Fruit fly (Drosophila melanogaster) whole organism, adult: ENCODE measurements around the gene CG18622.
"Not testable (repeated sequence)": the region's sequence is repeated elsewhere in the genome, so short reads cannot be mapped to it uniquely, and the experiment has no call there.

Source experiments
- CG11617 ChIP-seq: fragments of 200-800 bp; sonication (Bioruptor generic); optimal IDR thresholded peaks from 2 replicates; lab custom pipeline; 2017; ENCODE audit warnings: mild to moderate bottlenecking, missing biosample characterization, missing genetic modification reagents, missing genetic modification characterization
- CG12768 ChIP-seq: fragments of 200-800 bp; sonication (Bioruptor generic); optimal IDR thresholded peaks from 2 replicates; lab custom pipeline; 2017; ENCODE audit warnings: missing biosample characterization, missing genetic modification characterization, mild to moderate bottlenecking, moderate library complexity, missing genetic modification reagents
- CG14711 ChIP-seq: fragments of 200-800 bp; sonication (Bioruptor generic); optimal IDR thresholded peaks from 2 replicates; lab custom pipeline; 2018; ENCODE audit warnings: missing biosample characterization, mild to moderate bottlenecking, missing genetic modification characterization, moderate library complexity
- CG1620 ChIP-seq: fragments of 200-800 bp; sonication (Bioruptor generic); optimal IDR thresholded peaks from 2 replicates; lab custom pipeline; 2016; ENCODE audit warnings: missing biosample characterization, missing genetic modification characterization
- CG33017 ChIP-seq: fragments of 200-800 bp; sonication (Bioruptor generic); optimal IDR thresholded peaks from 2 replicates; lab custom pipeline; 2018; ENCODE audit warnings: missing biosample characterization, mild to moderate bottlenecking, missing genetic modification characterization, moderate library complexity
- CG5204 ChIP-seq: fragments of 200-800 bp; sonication (Bioruptor generic); optimal IDR thresholded peaks from 2 replicates; lab custom pipeline; 2016; ENCODE audit warnings: missing biosample characterization, missing genetic modification characterization
- CG7045 ChIP-seq: fragments of 200-800 bp; sonication (Bioruptor generic); optimal IDR thresholded peaks from 2 replicates; lab custom pipeline; 2017; ENCODE audit warnings: missing biosample characterization, mild to moderate bottlenecking, missing genetic modification characterization
- CG7101 ChIP-seq: fragments of 200-800 bp; sonication (Bioruptor generic); optimal IDR thresholded peaks from 2 replicates; lab custom pipeline; 2018; ENCODE audit warnings: missing biosample characterization, mild to moderate bottlenecking, missing genetic modification characterization, moderate library complexity
- Clk ChIP-seq: fragments of 200-800 bp; sonication (Bioruptor generic); optimal IDR thresholded peaks from 2 replicates; lab custom pipeline; 2017; ENCODE audit warnings: missing biosample characterization, missing genetic modification characterization
- Crg-1 ChIP-seq: fragments of 200-800 bp; sonication (Bioruptor generic); optimal IDR thresholded peaks from 2 replicates; lab custom pipeline; 2016; ENCODE audit warnings: missing biosample characterization, missing genetic modification characterization
- Hr96 ChIP-seq: fragments of 200-800 bp; sonication (Bioruptor generic); optimal IDR thresholded peaks from 2 replicates; lab custom pipeline; 2016; ENCODE audit warnings: missing biosample characterization, missing genetic modification characterization
- Mnt ChIP-seq: fragments of 200-800 bp; sonication (Bioruptor generic); optimal IDR thresholded peaks from 2 replicates; lab custom pipeline; 2016; ENCODE audit warnings: missing biosample characterization, mild to moderate bottlenecking, missing genetic modification characterization
- bab1 ChIP-seq: fragments of 200-800 bp; sonication (Bioruptor generic); optimal IDR thresholded peaks from 3 replicates; lab custom pipeline; 2019; ENCODE audit warnings: missing biosample characterization, mild to moderate bottlenecking, missing genetic modification characterization, moderate library complexity
- cic ChIP-seq: fragments of 200-800 bp; sonication (Bioruptor generic); optimal IDR thresholded peaks from 2 replicates; lab custom pipeline; 2017; ENCODE audit warnings: missing biosample characterization, mild to moderate bottlenecking, missing genetic modification characterization, moderate library complexity
- cnc ChIP-seq, 2 experiments: fragments of >200 bp; optimal IDR thresholded peaks; 2 replicates each; lab custom pipeline; 2017
- kay ChIP-seq: fragments of 200-800 bp; sonication (Bioruptor generic); peaks from one replicate; lab custom pipeline; 2016; ENCODE audit warnings: missing biosample characterization, missing genetic modification characterization, borderline replicate concordance
- ovo ChIP-seq: fragments of 200-800 bp; sonication (Bioruptor generic); optimal IDR thresholded peaks from 2 replicates; lab custom pipeline; 2016; ENCODE audit warnings: missing biosample characterization, missing genetic modification characterization
- pad ChIP-seq: fragments of 200-800 bp; sonication (Bioruptor generic); optimal IDR thresholded peaks from 3 replicates; lab custom pipeline; 2017; ENCODE audit warnings: missing biosample characterization, missing genetic modification characterization, mild to moderate bottlenecking, moderate library complexity, missing genetic modification reagents
- tj ChIP-seq: fragments of 200-800 bp; sonication (Bioruptor generic); optimal IDR thresholded peaks from 3 replicates; lab custom pipeline; 2017; ENCODE audit warnings: missing biosample characterization, mild to moderate bottlenecking, missing genetic modification characterization, moderate library complexity
- toe ChIP-seq: fragments of 200-800 bp; sonication (Bioruptor generic); optimal IDR thresholded peaks from 2 replicates; lab custom pipeline; 2016; ENCODE audit warnings: missing biosample characterization, missing genetic modification characterization

Gene CG18622

DNA sequence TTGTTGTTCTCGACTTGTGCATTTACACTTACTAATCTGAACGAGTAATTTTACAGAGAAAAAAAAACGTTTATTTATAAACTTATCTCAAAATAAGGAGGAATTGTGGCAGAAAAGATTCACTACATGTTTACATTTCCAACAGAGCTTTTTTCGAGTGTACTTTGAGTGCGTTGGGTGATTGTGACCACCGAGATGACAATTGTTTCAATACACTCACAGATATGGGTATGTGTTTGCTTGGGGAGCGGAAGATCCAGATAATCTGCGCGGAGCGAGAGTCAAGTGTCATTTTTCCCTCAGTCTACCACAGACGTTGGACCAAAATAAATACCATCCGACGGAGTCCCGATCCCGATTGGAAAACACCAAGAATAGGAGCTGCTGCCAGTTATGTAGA, 982 bp upstream of the CG18622 start, which contains the start of gene MESK4:
MESK4 (plus strand) TSS at position 301 of the 400 bp plus-strand sequence.
- TF ChIP-seq bab1; CG7045 (GFP tag; lab: Kevin White, UChicago); CG1620 (GFP tag; lab: Kevin White, UChicago): not testable (repeated sequence)

DNA sequence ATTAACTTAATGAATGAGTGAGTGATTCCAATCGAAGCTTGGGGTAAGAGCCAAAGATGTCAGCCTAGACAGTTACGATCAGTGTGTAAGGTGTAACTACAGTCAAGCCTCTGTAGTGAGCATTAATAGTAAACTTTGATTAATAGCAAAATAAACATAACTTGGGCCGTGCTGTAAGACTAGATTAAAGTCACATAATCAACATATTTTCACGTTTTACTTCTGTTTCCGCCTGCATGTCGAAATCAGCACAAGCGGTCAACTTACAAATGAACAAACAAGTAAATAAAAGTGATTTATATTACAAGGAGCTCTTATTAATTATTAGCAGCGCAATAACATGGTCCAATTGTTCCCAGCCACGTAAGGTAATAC, 379 bp upstream of the CG18622 start:
- TF ChIP-seq cic: peak; percentile 12
- no peak for TF ChIP-seq toe (GFP tag; lab: Kevin White, UChicago)

DNA sequence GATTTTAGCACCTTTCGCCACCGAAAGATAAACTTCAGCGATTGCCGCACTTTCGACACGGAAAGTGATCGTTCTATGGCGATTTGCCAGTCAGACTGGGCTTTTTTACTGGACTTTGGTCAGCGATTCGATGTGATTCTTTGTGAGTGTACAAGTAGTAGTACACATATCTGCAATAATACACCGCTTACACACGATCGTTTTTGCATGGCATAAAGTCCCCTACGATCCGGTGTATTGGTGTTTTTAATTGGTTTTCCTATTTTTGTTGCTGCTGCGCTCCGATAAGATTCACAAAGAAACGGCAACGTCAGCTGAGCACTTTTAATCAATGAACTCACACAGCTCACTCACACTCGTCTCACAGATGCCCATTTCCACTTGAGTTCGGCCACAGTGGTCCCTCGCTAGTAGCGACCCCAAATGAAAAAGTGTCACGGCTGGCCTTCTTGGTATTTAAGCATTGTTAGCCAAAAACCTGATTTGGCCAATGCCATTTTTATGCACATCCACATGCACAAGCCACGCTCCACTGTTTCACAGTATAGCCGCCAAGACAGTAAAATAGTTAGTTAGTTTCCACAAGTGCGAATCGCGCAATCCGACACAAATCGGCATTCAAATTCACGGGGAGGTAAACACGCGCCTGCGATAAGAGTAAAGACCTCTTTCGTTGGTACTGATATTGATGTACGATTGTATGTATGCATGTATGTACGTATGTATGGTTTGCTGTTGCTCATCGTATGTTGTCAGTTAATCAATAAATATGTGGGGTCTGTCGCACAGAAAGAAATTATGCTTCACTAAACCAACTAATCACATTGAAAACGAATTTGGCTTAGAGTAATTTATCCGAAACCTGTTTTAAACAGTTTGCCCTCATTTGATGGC, 1.1 kb downstream of the CG18622 start:
- TF ChIP-seq kay: peak; percentile 87
- peak; percentile 96 for TF ChIP-seq CG33017
- peak; percentile 94 for TF ChIP-seq Clk (GFP tag; lab: Kevin White, UChicago)
- peak; percentile 98 for TF ChIP-seq Hr96 (GFP tag; lab: Kevin White, UChicago)
- peak; percentile 94 for TF ChIP-seq CG11617
- TF ChIP-seq CG12768 (GFP tag; lab: Kevin White, UChicago): peak; percentile 94
- TF ChIP-seq CG5204: peak; percentile 97
- TF ChIP-seq CG7045 (GFP tag; lab: Kevin White, UChicago): peak; percentile 98
- TF ChIP-seq cnc (optimal IDR thresholded peaks at IDR 0.05; lab: Kevin White, UChicago): no peak
- peak; percentile 89 for TF ChIP-seq CG1620 (GFP tag; lab: Kevin White, UChicago)
- TF ChIP-seq CG14711 (tag; lab: Kevin White, UChicago): peak; percentile 86
- peak; percentile 88 for TF ChIP-seq tj
- TF ChIP-seq Crg-1 (GFP tag; lab: Kevin White, UChicago): peak; percentile 94
- TF ChIP-seq cic: peak; percentile 98
- peak; percentile 66 for TF ChIP-seq ovo (GFP tag; lab: Kevin White, UChicago)
- peak; percentile 95 for TF ChIP-seq CG7101
- peak; percentile 94 for TF ChIP-seq toe (GFP tag; lab: Kevin White, UChicago)
- peak; percentile 92 for TF ChIP-seq Mnt (GFP tag; lab: Kevin White, UChicago)
- TF ChIP-seq pad: peak; percentile 88
- peak; percentile 88 for TF ChIP-seq bab1

DNA sequence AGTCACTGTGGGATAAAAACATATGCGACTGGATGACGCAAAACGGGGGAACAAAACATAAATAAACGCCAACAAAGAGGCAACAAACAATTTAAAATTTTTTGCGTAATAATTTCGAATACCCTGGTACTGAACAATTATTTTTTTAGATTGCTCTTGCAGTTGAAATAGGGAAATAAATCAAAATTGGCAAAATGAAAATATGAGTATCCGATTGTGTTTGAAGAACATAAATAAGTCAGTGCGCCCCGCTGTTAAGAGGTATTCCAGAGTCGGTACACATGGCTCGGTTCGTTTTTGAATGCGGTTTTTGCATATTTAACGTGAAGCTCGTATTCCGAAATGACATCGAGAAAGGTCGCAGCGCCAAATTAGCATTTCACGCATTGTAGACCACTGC, 2.0 kb downstream of the CG18622 start:
- TF ChIP-seq CG33017 (no peak), kay (peak; percentile 79)

DNA sequence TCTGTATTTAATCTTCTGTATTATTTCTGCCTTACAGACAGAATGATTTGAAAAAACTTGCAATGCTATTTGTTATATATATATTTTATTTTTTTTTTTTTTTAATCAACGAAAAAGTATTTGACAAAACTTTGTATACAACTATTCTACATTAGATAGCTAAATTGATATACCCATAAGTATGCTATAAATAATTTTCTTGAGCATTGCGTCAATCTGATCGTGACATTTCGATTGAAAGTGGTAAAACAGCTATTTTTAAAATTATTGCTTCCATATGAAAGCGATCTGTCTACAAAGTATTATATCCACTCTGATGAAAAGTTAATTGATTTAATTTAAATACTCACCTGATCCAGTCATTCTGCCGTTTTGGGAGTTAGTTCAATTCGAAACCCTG, 3.3 kb downstream of the CG18622 start:
- TF ChIP-seq cic: no peak
- no peak for TF ChIP-seq CG7045 (GFP tag; lab: Kevin White, UChicago)
- TF ChIP-seq pad: no peak
- no peak for TF ChIP-seq Crg-1 (GFP tag; lab: Kevin White, UChicago)
- no peak for TF ChIP-seq cnc (optimal IDR thresholded peaks at IDR 0.05; lab: Kevin White, UChicago)
- TF ChIP-seq ovo (GFP tag; lab: Kevin White, UChicago): no peak
- TF ChIP-seq toe (GFP tag; lab: Kevin White, UChicago): no peak
- TF ChIP-seq tj: no peak
- TF ChIP-seq CG1620 (GFP tag; lab: Kevin White, UChicago): no peak
- no peak for TF ChIP-seq Mnt (GFP tag; lab: Kevin White, UChicago)
- TF ChIP-seq CG12768 (GFP tag; lab: Kevin White, UChicago): no peak
- no peak for TF ChIP-seq CG14711 (tag; lab: Kevin White, UChicago)
- no peak for TF ChIP-seq CG7101
- TF ChIP-seq CG5204: no peak
- TF ChIP-seq kay: no peak

DNA sequence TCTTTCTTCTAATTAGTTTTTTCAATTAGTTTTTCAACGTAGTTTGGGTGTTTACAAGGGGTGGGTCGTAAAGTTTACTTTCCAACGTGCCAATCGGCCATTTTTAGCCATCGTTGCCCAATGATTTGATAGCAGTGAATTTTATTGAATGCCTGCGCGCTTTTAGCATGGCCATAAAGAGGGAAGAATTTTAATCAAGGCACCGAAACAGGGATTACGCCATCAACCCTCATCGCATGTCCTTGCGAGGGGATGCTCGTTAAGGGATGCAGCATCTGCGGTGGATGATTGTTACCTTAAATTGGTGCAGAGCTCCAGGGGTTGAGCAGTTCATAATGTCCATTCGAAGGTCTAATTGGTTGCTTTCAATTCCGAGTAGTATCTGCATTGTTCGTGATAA, 4.5 kb downstream of the CG18622 start:
- TF ChIP-seq CG7045 (GFP tag; lab: Kevin White, UChicago) (no peak), toe (GFP tag; lab: Kevin White, UChicago) (no peak), Hr96 (GFP tag; lab: Kevin White, UChicago) (no peak), ovo (GFP tag; lab: Kevin White, UChicago) (no peak), CG1620 (GFP tag; lab: Kevin White, UChicago) (no peak), Crg-1 (GFP tag; lab: Kevin White, UChicago) (no peak), CG12768 (GFP tag; lab: Kevin White, UChicago) (no peak), CG7101 (no peak), cic (no peak), tj (no peak), CG11617 (no peak), bab1 (no peak), pad (no peak), cnc (optimal IDR thresholded peaks at IDR 0.05; lab: Kevin White, UChicago) (no peak), Mnt (GFP tag; lab: Kevin White, UChicago) (no peak), Clk (GFP tag; lab: Kevin White, UChicago) (no peak), CG5204 (no peak), CG14711 (tag; lab: Kevin White, UChicago) (no peak), kay (no peak), CG33017 (no peak)

DNA sequence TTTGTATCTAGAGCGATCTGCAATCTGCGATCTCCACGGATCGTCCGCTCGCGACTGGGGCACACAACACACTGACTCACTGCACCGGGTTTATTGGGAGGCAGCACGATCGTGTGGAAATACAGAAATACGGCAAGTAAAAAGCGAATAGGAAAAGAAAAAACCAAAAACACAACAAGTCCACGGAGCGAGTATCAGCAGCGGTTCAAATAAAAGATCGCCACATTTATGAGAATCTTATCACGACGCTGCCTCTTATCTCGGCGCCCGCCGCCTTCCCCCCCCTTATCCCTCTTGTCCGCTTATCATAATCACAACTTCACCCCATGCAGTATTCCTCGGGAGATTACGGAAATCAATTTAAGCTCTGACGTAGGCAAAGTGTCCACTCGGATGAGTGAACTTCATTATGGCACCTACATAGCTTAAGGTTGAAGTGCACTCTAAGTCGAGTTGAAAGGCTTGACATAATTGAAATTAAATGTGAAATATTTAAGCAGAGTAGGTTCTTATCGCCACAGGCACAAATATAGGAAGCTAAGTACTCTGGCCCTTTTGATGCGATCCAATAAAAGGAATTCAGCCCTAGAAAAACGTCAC, 5.3 kb downstream of the CG18622 start, which contains the start of gene AhcyL2:
AhcyL2 (minus strand) TSS at position 51 of the 600 bp plus-strand sequence.
- no peak for TF ChIP-seq CG7101
- TF ChIP-seq cnc (optimal IDR thresholded peaks at IDR 0.05; lab: Kevin White, UChicago): no peak
- TF ChIP-seq CG12768 (GFP tag; lab: Kevin White, UChicago): peak; percentile 12
- peak; percentile 78 for TF ChIP-seq kay
- no peak for TF ChIP-seq tj
- TF ChIP-seq CG33017: peak; percentile 23
- peak; percentile 74 for TF ChIP-seq cic
